Worm (Caenorhabditis elegans): ENCODE data around the gene K07F5.12.

DNA sequence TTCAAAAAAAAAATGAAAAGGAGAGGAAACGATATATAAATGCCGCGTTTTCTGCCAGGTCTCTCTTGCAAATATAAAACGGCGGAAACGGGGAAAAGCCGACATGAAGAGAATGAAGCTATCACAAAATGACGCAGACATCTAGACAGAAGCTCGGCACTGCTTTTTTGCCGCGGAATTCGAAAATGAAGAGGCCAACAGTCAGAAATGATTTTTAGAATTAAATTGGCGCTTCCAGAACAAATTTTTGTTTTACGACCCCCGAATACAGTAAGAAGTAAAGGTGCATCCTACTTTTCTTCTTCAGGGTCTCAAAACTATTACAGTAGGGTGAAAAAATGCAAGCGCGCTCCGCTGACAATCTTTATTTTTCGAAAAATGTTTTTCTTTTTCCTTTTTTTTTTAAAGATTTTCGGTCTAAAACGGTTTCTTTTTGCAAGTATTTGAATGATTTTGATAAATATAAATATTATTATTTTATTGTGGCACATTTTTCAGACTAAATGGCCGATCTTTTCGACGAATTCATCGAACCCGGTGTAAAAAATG lies 30.5 kb upstream of the K07F5.12 start, which contains the start of gene mtr-4:
- peak; percentile 48 for TF ChIP-seq W03F9.2 (tag; optimal IDR thresholded peaks at IDR 0.05)
- no peak for TF ChIP-seq dao-5 (tag; optimal IDR thresholded peaks at IDR 0.05)
- TF ChIP-seq him-1 (tag; optimal IDR thresholded peaks at IDR 0.05) = no peak
